Fruit fly (Drosophila melanogaster) whole organism, embryonic: ENCODE measurements around the gene CAH3.

ENCODE experiments used
- BEAF-32 ChIP-seq: fragments of 200-800 bp; sonication (Bioruptor generic); optimal IDR thresholded peaks from 3 replicates; lab custom pipeline; 2017; ENCODE audit warnings: missing biosample characterization, missing genetic modification characterization, mild to moderate bottlenecking, moderate library complexity, missing genetic modification reagents
- Bgb ChIP-seq: fragments of 200-800 bp; sonication (Bioruptor generic); IDR thresholded peaks from 2 replicates; pipeline ENCODE4 v1.3.6; 2022; ENCODE audit warnings: missing biosample characterization, missing genetic modification characterization; ENCODE audit not compliant: partially characterized antibody
- Bteb2 ChIP-seq: fragments of 200-800 bp; sonication (Bioruptor generic); optimal IDR thresholded peaks from 2 replicates; lab custom pipeline; 2016; ENCODE audit warnings: missing biosample characterization, missing genetic modification characterization
- CG10274 ChIP-seq: fragments of 200-800 bp; sonication (Bioruptor generic); optimal IDR thresholded peaks from 3 replicates; lab custom pipeline; 2017; ENCODE audit warnings: missing biosample characterization, mild to moderate bottlenecking, missing genetic modification characterization
- CG10366 ChIP-seq: fragments of 200-800 bp; sonication (Bioruptor generic); IDR thresholded peaks from 2 replicates; pipeline ENCODE4 v1.3.6; 2022; ENCODE audit warnings: missing biosample characterization, missing genetic modification characterization
- CG11504 ChIP-seq: fragments of 200-800 bp; sonication (Bioruptor generic); optimal IDR thresholded peaks from 3 replicates; lab custom pipeline; 2019; ENCODE audit warnings: missing biosample characterization, mild to moderate bottlenecking, missing genetic modification characterization, moderate library complexity
- CG12391 ChIP-seq: fragments of 200-800 bp; sonication (Bioruptor generic); optimal IDR thresholded peaks from 3 replicates; lab custom pipeline; 2018; ENCODE audit warnings: missing biosample characterization, mild to moderate bottlenecking, missing genetic modification characterization, moderate library complexity
- CG14014 ChIP-seq: fragments of 200-800 bp; sonication (Bioruptor generic); IDR thresholded peaks from 2 replicates; pipeline ENCODE4 v1.3.6; 2022; ENCODE audit warnings: missing biosample characterization, missing genetic modification characterization
- CG14710 ChIP-seq: fragments of 200-800 bp; sonication (Bioruptor generic); optimal IDR thresholded peaks from 3 replicates; lab custom pipeline; 2019; ENCODE audit warnings: missing biosample characterization, mild to moderate bottlenecking, missing genetic modification characterization, moderate library complexity
- CG14860 ChIP-seq: fragments of 200-800 bp; sonication (Bioruptor generic); IDR thresholded peaks from 3 replicates; pipeline ENCODE4 v1.3.6; 2022; ENCODE audit warnings: missing biosample characterization, missing genetic modification characterization; ENCODE audit not compliant: partially characterized antibody
- CG15514 ChIP-seq: fragments of 200-800 bp; sonication (Bioruptor generic); optimal IDR thresholded peaks from 3 replicates; lab custom pipeline; 2017; ENCODE audit warnings: missing biosample characterization, missing genetic modification characterization, mild to moderate bottlenecking, moderate library complexity, missing genetic modification reagents
- CG17829 ChIP-seq: fragments of 200-800 bp; optimal IDR thresholded peaks from 2 replicates; lab custom pipeline; 2019; ENCODE audit warnings: missing biosample characterization, mild to moderate bottlenecking, missing genetic modification characterization, moderate library complexity
- CG2199 ChIP-seq: fragments of 200-800 bp; sonication (Bioruptor generic); IDR thresholded peaks from 3 replicates; pipeline ENCODE4 v1.3.6; 2022; ENCODE audit warnings: missing biosample characterization, missing genetic modification characterization
- CG2712 ChIP-seq: fragments of 200-800 bp; optimal IDR thresholded peaks from 3 replicates; lab custom pipeline; 2019; ENCODE audit warnings: missing biosample characterization, mild to moderate bottlenecking, missing genetic modification characterization, moderate library complexity
- CG3065 ChIP-seq: fragments of 200-800 bp; sonication (Bioruptor generic); optimal IDR thresholded peaks from 2 replicates; lab custom pipeline; 2016; ENCODE audit warnings: missing biosample characterization, missing genetic modification characterization
- CG32532 ChIP-seq: fragments of 200-800 bp; sonication (Bioruptor generic); IDR thresholded peaks from 2 replicates; pipeline ENCODE4 v1.3.6; 2022; ENCODE audit warnings: missing biosample characterization, missing genetic modification characterization
- CG32772 ChIP-seq: fragments of 200-800 bp; sonication (Bioruptor generic); IDR thresholded peaks from 2 replicates; pipeline ENCODE4 v1.3.6; 2022; ENCODE audit warnings: missing biosample characterization, missing genetic modification characterization
- CG34224 ChIP-seq: fragments of 200-800 bp; sonication (Bioruptor generic); IDR thresholded peaks from 3 replicates; pipeline ENCODE4 v1.3.6; 2022; ENCODE audit warnings: missing biosample characterization, missing genetic modification characterization; ENCODE audit not compliant: partially characterized antibody
- CG3995 ChIP-seq: fragments of 200-800 bp; sonication (Bioruptor generic); optimal IDR thresholded peaks from 3 replicates; lab custom pipeline; 2016; ENCODE audit warnings: missing biosample characterization, missing genetic modification characterization
- CG43689 ChIP-seq: fragments of 200-800 bp; sonication (Bioruptor generic); IDR thresholded peaks from 2 replicates; pipeline ENCODE4 v1.3.6; 2022; ENCODE audit warnings: missing biosample characterization, missing genetic modification characterization
- CG7963 ChIP-seq: fragments of 200-800 bp; sonication (Bioruptor generic); IDR thresholded peaks from 3 replicates; pipeline ENCODE4 v1.3.6; 2022; ENCODE audit warnings: missing biosample characterization, missing genetic modification characterization; ENCODE audit not compliant: partially characterized antibody
- CG9215 ChIP-seq: fragments of 200-800 bp; sonication (Bioruptor generic); IDR thresholded peaks from 2 replicates; pipeline ENCODE4 v1.3.6; 2022; ENCODE audit warnings: missing biosample characterization, missing genetic modification characterization
- CG9727 ChIP-seq: fragments of 200-800 bp; sonication (Bioruptor generic); optimal IDR thresholded peaks from 3 replicates; lab custom pipeline; 2017; ENCODE audit warnings: missing biosample characterization, mild to moderate bottlenecking, missing genetic modification characterization
- CoRest ChIP-seq: fragments of 200-800 bp; sonication (Bioruptor generic); optimal IDR thresholded peaks from 3 replicates; lab custom pipeline; 2018; ENCODE audit warnings: missing biosample characterization, mild to moderate bottlenecking, missing genetic modification characterization, moderate library complexity
- Dbx ChIP-seq: fragments of 200-800 bp; sonication (Bioruptor generic); IDR thresholded peaks from 3 replicates; pipeline ENCODE4 v1.3.6; 2022; ENCODE audit warnings: missing biosample characterization, missing genetic modification characterization
- Doc3 ChIP-seq: fragments of 200-800 bp; sonication (Bioruptor generic); IDR thresholded peaks from 3 replicates; pipeline ENCODE4 v1.3.6; 2022; ENCODE audit warnings: missing biosample characterization, missing genetic modification characterization; ENCODE audit not compliant: partially characterized antibody
- Dref ChIP-seq: fragments of 200-800 bp; sonication (Bioruptor generic); IDR thresholded peaks from 2 replicates; pipeline ENCODE4 v1.3.6; 2022; ENCODE audit warnings: missing biosample characterization, missing genetic modification characterization
- Ets97D ChIP-seq: fragments of 200-800 bp; sonication (Bioruptor generic); optimal IDR thresholded peaks from 3 replicates; lab custom pipeline; 2016; ENCODE audit warnings: missing biosample characterization, missing genetic modification characterization
- Hand ChIP-seq: fragments of 200-800 bp; sonication (Bioruptor generic); optimal IDR thresholded peaks from 2 replicates; lab custom pipeline; 2017; ENCODE audit warnings: mild to moderate bottlenecking, missing biosample characterization, missing genetic modification reagents, missing genetic modification characterization
- HmgZ ChIP-seq: fragments of 200-800 bp; sonication (Bioruptor generic); optimal IDR thresholded peaks from 2 replicates; lab custom pipeline; 2018; ENCODE audit warnings: missing biosample characterization, mild to moderate bottlenecking, missing genetic modification characterization
- Nf-YC ChIP-seq: fragments of 200-800 bp; optimal IDR thresholded peaks from 3 replicates; lab custom pipeline; 2019; ENCODE audit warnings: missing biosample characterization, mild to moderate bottlenecking, missing genetic modification characterization, moderate library complexity
- Opbp ChIP-seq: fragments of 200-800 bp; sonication (Bioruptor generic); IDR thresholded peaks from 3 replicates; pipeline ENCODE4 v1.3.6; 2022; ENCODE audit warnings: missing biosample characterization, missing genetic modification characterization; ENCODE audit not compliant: partially characterized antibody
- Scr ChIP-seq: fragments of 200-800 bp; sonication (Bioruptor generic); IDR thresholded peaks from 2 replicates; pipeline ENCODE4 v1.3.6; 2022; ENCODE audit warnings: missing biosample characterization, missing genetic modification characterization; ENCODE audit not compliant: partially characterized antibody
- ac ChIP-seq: fragments of 200-800 bp; sonication (Bioruptor generic); optimal IDR thresholded peaks from 3 replicates; lab custom pipeline; 2017; ENCODE audit warnings: missing biosample characterization, mild to moderate bottlenecking, missing genetic modification characterization
- aop ChIP-seq: fragments of 200-800 bp; sonication (Bioruptor generic); IDR thresholded peaks from 2 replicates; pipeline ENCODE4 v1.3.6; 2022; ENCODE audit warnings: missing biosample characterization, missing genetic modification characterization
- bigmax ChIP-seq: fragments of 200-800 bp; sonication (Bioruptor generic); optimal IDR thresholded peaks from 2 replicates; lab custom pipeline; 2018; ENCODE audit warnings: missing biosample characterization, mild to moderate bottlenecking, missing genetic modification characterization
- btn ChIP-seq: fragments of 200-800 bp; sonication (Bioruptor generic); optimal IDR thresholded peaks from 2 replicates; lab custom pipeline; 2016; ENCODE audit warnings: missing biosample characterization, missing genetic modification characterization
- corto ChIP-seq: fragments of 200-800 bp; sonication (Bioruptor generic); optimal IDR thresholded peaks from 2 replicates; lab custom pipeline; 2016; ENCODE audit warnings: missing biosample characterization, mild to moderate bottlenecking, missing genetic modification characterization, moderate library complexity
- dmrt11E ChIP-seq: fragments of 200-800 bp; sonication (Bioruptor generic); optimal IDR thresholded peaks from 3 replicates; lab custom pipeline; 2018; ENCODE audit warnings: missing biosample characterization, mild to moderate bottlenecking, missing genetic modification characterization, moderate library complexity
- dysf ChIP-seq: fragments of 200-800 bp; sonication (Bioruptor generic); IDR thresholded peaks from 3 replicates; pipeline ENCODE4 v1.3.6; 2022; ENCODE audit warnings: missing biosample characterization, missing genetic modification characterization
- eve ChIP-seq, 2 experiments: fragments of >200 bp; optimal IDR thresholded peaks; 2 replicates each; lab custom pipeline; 2017; ENCODE audit warnings: missing biosample characterization in 2 of 2, missing genetic modification characterization in 2 of 2
- fru ChIP-seq: fragments of >200 bp; optimal IDR thresholded peaks from 2 replicates; lab custom pipeline; 2017
- gem ChIP-seq: fragments of 200-800 bp; sonication (Bioruptor generic); optimal IDR thresholded peaks from 2 replicates; lab custom pipeline; 2019; ENCODE audit warnings: missing biosample characterization, mild to moderate bottlenecking, missing genetic modification characterization, moderate library complexity
- gro ChIP-seq: fragments of 200-800 bp; sonication (Bioruptor generic); optimal IDR thresholded peaks from 2 replicates; lab custom pipeline; 2016; ENCODE audit warnings: missing biosample characterization, missing genetic modification characterization
- phol ChIP-seq: fragments of 200-800 bp; sonication (Bioruptor generic); optimal IDR thresholded peaks from 3 replicates; lab custom pipeline; 2018; ENCODE audit warnings: missing biosample characterization, mild to moderate bottlenecking, missing genetic modification characterization, moderate library complexity
- pum ChIP-seq: fragments of 200-800 bp; sonication (Bioruptor generic); optimal IDR thresholded peaks from 2 replicates; lab custom pipeline; 2016; ENCODE audit warnings: missing biosample characterization, missing genetic modification characterization
- ro ChIP-seq: fragments of 200-800 bp; sonication (Bioruptor generic); IDR thresholded peaks from 2 replicates; pipeline ENCODE4 v1.3.6; 2022; ENCODE audit warnings: missing biosample characterization, missing genetic modification characterization
- seq ChIP-seq: fragments of 200-800 bp; sonication (Bioruptor generic); IDR thresholded peaks from 2 replicates; pipeline ENCODE4 v1.3.6; 2022; ENCODE audit warnings: missing biosample characterization, missing genetic modification characterization
- toy ChIP-seq: fragments of 200-800 bp; sonication (Bioruptor generic); IDR thresholded peaks from 2 replicates; pipeline ENCODE4 v1.3.6; 2022; ENCODE audit warnings: missing biosample characterization, missing genetic modification characterization
- twi ChIP-seq: fragments of 200-800 bp; optimal IDR thresholded peaks from 2 replicates; lab custom pipeline; 2019; ENCODE audit warnings: missing biosample characterization, mild to moderate bottlenecking, missing genetic modification characterization, moderate library complexity

CAH3 gene

dm6 chrX:8720213-8720612 lies 39.2 kb downstream of the CAH3 start, which contains the start of gene CG1789 (continued):
- TF ChIP-seq Hand (GFP tag; lab: Kevin White, UChicago): no peak
- no peak for TF ChIP-seq bigmax (GFP tag; lab: Kevin White, UChicago)
- TF ChIP-seq CG34224 (GFP tag; lab: Robert Waterston, UW): peak; percentile 95
- TF ChIP-seq CG32532 (GFP tag; lab: Robert Waterston, UW): peak; percentile 56
- peak; percentile 6 for TF ChIP-seq dmrt11E
- TF ChIP-seq CG9727 (GFP tag; lab: Kevin White, UChicago): no peak
- no peak for TF ChIP-seq fru (lab: Kevin White, UChicago)
- no peak for TF ChIP-seq toy (GFP tag; lab: Robert Waterston, UW)
- TF ChIP-seq ro (GFP tag; lab: Robert Waterston, UW): no peak
- no peak for TF ChIP-seq Bteb2 (GFP tag; lab: Kevin White, UChicago)
- 0 out of 3 replicates have a peak, but pooled peaks have one; percentile 30 for TF ChIP-seq dysf (GFP tag; lab: Robert Waterston, UW)
- TF ChIP-seq CG2712: peak; percentile 26
- TF ChIP-seq CG43689 (GFP tag; lab: Robert Waterston, UW): no peak
- TF ChIP-seq CG2199 (GFP tag; lab: Robert Waterston, UW): no peak
- TF ChIP-seq Nf-YC (tag; lab: Kevin White, UChicago): peak; percentile 28
- TF ChIP-seq pum (GFP tag; lab: Kevin White, UChicago): peak; percentile 25
- TF ChIP-seq Dref: peak; percentile 64
- peak; percentile 43 for TF ChIP-seq CG14710 (tag; lab: Kevin White, UChicago)
- peak; percentile 2 for TF ChIP-seq twi (tag; lab: Kevin White, UChicago)
- TF ChIP-seq Ets97D (GFP tag; lab: Kevin White, UChicago): peak; percentile 37
- peak; percentile 78; the same call in 2 of the 3 replicates for TF ChIP-seq Opbp
- TF ChIP-seq Scr (GFP tag; lab: Robert Waterston, UW): peak; percentile 94
- TF ChIP-seq CG9215 (GFP tag; lab: Robert Waterston, UW): peak; percentile 34; the same call in 1 of the 2 replicates
- peak; percentile 25 for TF ChIP-seq CG12391 (tag; lab: Kevin White, UChicago)
- no peak for TF ChIP-seq aop (GFP tag; lab: Robert Waterston, UW)
- TF ChIP-seq gro (GFP tag; lab: Kevin White, UChicago): no peak
- no peak for TF ChIP-seq ac (GFP tag; lab: Kevin White, UChicago)
- TF ChIP-seq CG14014 (GFP tag; lab: Robert Waterston, UW): no peak
- no peak for TF ChIP-seq CG10274 (GFP tag; lab: Kevin White, UChicago)
- peak; percentile 90 for TF ChIP-seq BEAF-32 (GFP tag; lab: Kevin White, UChicago)
- 0 out of 2 replicates have a peak, but pooled peaks have one; percentile 11 for TF ChIP-seq seq (GFP tag; lab: Robert Waterston, UW)
- peak; percentile 1 for TF ChIP-seq btn (GFP tag; lab: Kevin White, UChicago)
- TF ChIP-seq CG32772: no peak
- TF ChIP-seq CG10366 (GFP tag; lab: Robert Waterston, UW): no peak
- peak; percentile 64 for TF ChIP-seq CG7963
- TF ChIP-seq Bgb (GFP tag; lab: Robert Waterston, UW): peak; percentile 88
- peak; percentile 13 for TF ChIP-seq CG17829
- peak; percentile 95 for TF ChIP-seq CG3995 (GFP tag; lab: Kevin White, UChicago)
- TF ChIP-seq HmgZ (tag; lab: Kevin White, UChicago): peak; percentile 50
- TF ChIP-seq Doc3 (GFP tag; lab: Robert Waterston, UW): peak; percentile 94
- peak; percentile 28 for TF ChIP-seq gem (tag; lab: Kevin White, UChicago)
- TF ChIP-seq CG3065 (GFP tag; lab: Kevin White, UChicago): no peak
- no peak for TF ChIP-seq eve (GFP tag; optimal IDR thresholded peaks at IDR 0.05; lab: Kevin White, UChicago)
- peak; percentile 33 for TF ChIP-seq CoRest (tag; lab: Kevin White, UChicago)
- 0 out of 3 replicates have a peak, but pooled peaks have one; percentile 40 for TF ChIP-seq Dbx (GFP tag; lab: Robert Waterston, UW)
- TF ChIP-seq corto (GFP tag; lab: Kevin White, UChicago): no peak
- peak; percentile 31 for TF ChIP-seq phol
- TF ChIP-seq CG14860 (GFP tag; lab: Robert Waterston, UW): peak; percentile 89
- peak; percentile 54 for TF ChIP-seq CG11504 (tag; lab: Kevin White, UChicago)
- TF ChIP-seq CG15514 (GFP tag; lab: Kevin White, UChicago): peak; percentile 46
